Worm (Caenorhabditis elegans) whole organism, late embryonic: ENCODE measurements around the gene K11H3.2.

Source experiments
- fkh-10 ChIP-seq: fragments of 150-350 bp; optimal IDR thresholded peaks from 2 replicates; lab custom pipeline; 2014; ENCODE audit warnings: missing biosample characterization, missing genetic modification reagents, missing genetic modification characterization
- pax-1 ChIP-seq: fragments of 150-350 bp; optimal IDR thresholded peaks from 2 replicates; lab custom pipeline; 2014; ENCODE audit warnings: missing biosample characterization, missing genetic modification characterization
- pha-4 ChIP-seq: fragments of 150-350 bp; optimal IDR thresholded peaks from 2 replicates; lab custom pipeline; 2018; ENCODE audit warnings: missing biosample characterization, missing genetic modification reagents, missing genetic modification characterization
- pros-1 ChIP-seq: fragments of 150-350 bp; optimal IDR thresholded peaks from 2 replicates; lab custom pipeline; 2014; ENCODE audit warnings: missing biosample characterization, missing genetic modification reagents, missing genetic modification characterization

- TF ChIP-seq pha-4 (no peak), fkh-10 (GFP tag; lab: Kevin White, UChicago) (no peak), pax-1 (tag; lab: Kevin White, UChicago) (no peak), pros-1 (tag; lab: Kevin White, UChicago) (no peak)
Observed at ce11 chrIII:9892855-9893254, 46.7 kb downstream of the K11H3.2 start, which contains the start of gene mam-7.
